Fruit fly (Drosophila melanogaster): ENCODE results near the gene Alg10.

Gene Alg10

dm6 chr3L:11118627-11119395 is 46.0 kb upstream of the Alg10 start (continued):
- peak; percentile 38 for TF ChIP-seq Hsf (GFP tag; optimal IDR thresholded peaks at IDR 0.05)
- TF ChIP-seq abd-A (tag; optimal IDR thresholded peaks at IDR 0.05) = peak; percentile 98
- TF ChIP-seq sisA (GFP tag; IDR thresholded peaks at IDR 0.05) = no peak
- TF ChIP-seq bsh (GFP tag; optimal IDR thresholded peaks at IDR 0.05) = peak; percentile 52 to 66
- TF ChIP-seq CG9817 (tag; optimal IDR thresholded peaks at IDR 0.05) = peak; percentile 46
- peak; percentile 71 for TF ChIP-seq Fer3 (tag; optimal IDR thresholded peaks at IDR 0.05)
- no peak for TF ChIP-seq CG17612 (GFP tag; IDR thresholded peaks at IDR 0.05)
- TF ChIP-seq salm (tag; optimal IDR thresholded peaks at IDR 0.05) = peak; percentile 37
- TF ChIP-seq pho (GFP tag; optimal IDR thresholded peaks at IDR 0.05) = peak; percentile 69
- peak; percentile 83 for TF ChIP-seq nau (GFP tag; optimal IDR thresholded peaks at IDR 0.05)
- TF ChIP-seq CG8089 (GFP tag; optimal IDR thresholded peaks at IDR 0.05) = peak; percentile 74
- no peak for TF ChIP-seq sima (GFP tag; optimal IDR thresholded peaks at IDR 0.05)
- peak; percentile 33 for TF ChIP-seq eyg (GFP tag; optimal IDR thresholded peaks at IDR 0.05)
- peak; percentile 83 for TF ChIP-seq CG12236 (GFP tag; optimal IDR thresholded peaks at IDR 0.05)
- peak; percentile 53; the same call in 1 of the 2 replicates for TF ChIP-seq CG13287 (GFP tag; IDR thresholded peaks at IDR 0.05; ENCODE audit: partially characterized antibody)
- no peak for TF ChIP-seq esg (GFP tag; conservative IDR thresholded peaks at IDR 0.05)
- TF ChIP-seq pb (GFP tag; optimal IDR thresholded peaks at IDR 0.05) = no peak
- peak; percentile 25 for TF ChIP-seq CG10267 (tag; optimal IDR thresholded peaks at IDR 0.05)
- peak; percentile 59; the same call in 1 of the 2 replicates for TF ChIP-seq gsb (GFP tag; IDR thresholded peaks at IDR 0.05)
- no peak for TF ChIP-seq ken (GFP tag; IDR thresholded peaks at IDR 0.05)
- peak; percentile 58 for TF ChIP-seq shn (GFP tag; optimal IDR thresholded peaks at IDR 0.05)
- TF ChIP-seq odd (GFP tag; optimal IDR thresholded peaks at IDR 0.05) = peak; percentile 58
- peak; percentile 70; the same call in 1 of the 2 replicates for TF ChIP-seq NFAT (GFP tag; IDR thresholded peaks at IDR 0.05)
- TF ChIP-seq CG15073 (GFP tag; optimal IDR thresholded peaks at IDR 0.05) = no peak
- peak; percentile 53; the same call in 1 of the 2 replicates for TF ChIP-seq CG14441 (GFP tag; IDR thresholded peaks at IDR 0.05)
- no peak for TF ChIP-seq sr (GFP tag; IDR thresholded peaks at IDR 0.05)
- TF ChIP-seq dati (GFP tag; IDR thresholded peaks at IDR 0.05) = no peak
- peak; percentile 65 for TF ChIP-seq CG14710 (tag; optimal IDR thresholded peaks at IDR 0.05)
- peak; percentile 6 for TF ChIP-seq da (GFP tag; optimal IDR thresholded peaks at IDR 0.05)
- peak; percentile 37 for TF ChIP-seq Lhr (GFP tag; optimal IDR thresholded peaks at IDR 0.05)
- no peak for TF ChIP-seq ind (GFP tag; optimal IDR thresholded peaks at IDR 0.05)
- peak; percentile 86 for TF ChIP-seq CG15479 (GFP tag; optimal IDR thresholded peaks at IDR 0.05)
- TF ChIP-seq Lpt (GFP tag; optimal IDR thresholded peaks at IDR 0.05) = no peak
- TF ChIP-seq CG10209 (GFP tag; optimal IDR thresholded peaks at IDR 0.05) = peak; percentile 81
- peak; percentile 50; the same call in 1 of the 2 replicates for TF ChIP-seq E2f2 (GFP tag; IDR thresholded peaks at IDR 0.05)
- TF ChIP-seq CG11456 (GFP tag; IDR thresholded peaks at IDR 0.05) = peak; percentile 81; the same call in 2 of the 3 replicates
- peak; percentile 69 for TF ChIP-seq CG12744 (GFP tag; optimal IDR thresholded peaks at IDR 0.05)
- peak; percentile 85 for TF ChIP-seq sug (tag; optimal IDR thresholded peaks at IDR 0.05)
- peak; percentile 77 for TF ChIP-seq sim (GFP tag; IDR thresholded peaks at IDR 0.05)
- no peak for TF ChIP-seq Dp (GFP tag; optimal IDR thresholded peaks at IDR 0.05)
- TF ChIP-seq Hey (tag; optimal IDR thresholded peaks at IDR 0.05) = peak; percentile 84
- peak; percentile 57 for TF ChIP-seq CG9932 (GFP tag; IDR thresholded peaks at IDR 0.05)
- TF ChIP-seq CG9215 (GFP tag; IDR thresholded peaks at IDR 0.05) = peak; percentile 60
- peak; percentile 54 for TF ChIP-seq CG2116 (GFP tag; optimal IDR thresholded peaks at IDR 0.05)
- peak; percentile 72 for TF ChIP-seq CG1529 (GFP tag; optimal IDR thresholded peaks at IDR 0.05)
- no peak for TF ChIP-seq CG17802 (tag; optimal IDR thresholded peaks at IDR 0.05)
- peak; percentile 25; the same call in 1 of the 2 replicates for TF ChIP-seq CG4404 (GFP tag; IDR thresholded peaks at IDR 0.05)
- peak; percentile 84; the same call in 2 of the 3 replicates for TF ChIP-seq Dbx (GFP tag; IDR thresholded peaks at IDR 0.05)
- peak; percentile 30 for TF ChIP-seq CG18262 (tag; optimal IDR thresholded peaks at IDR 0.05)

All from whole organism, embryonic.